Worm (Caenorhabditis elegans) whole organism, dauer: ENCODE data around the gene T01H3.2.

ENCODE experiments used
- unc-62 ChIP-seq: sonication (generic microtip); optimal IDR thresholded peaks from 2 replicates; lab custom pipeline; 2017; ENCODE audit warnings: missing biosample characterization, missing genetic modification reagents, missing genetic modification characterization

Gene T01H3.2

DNA sequence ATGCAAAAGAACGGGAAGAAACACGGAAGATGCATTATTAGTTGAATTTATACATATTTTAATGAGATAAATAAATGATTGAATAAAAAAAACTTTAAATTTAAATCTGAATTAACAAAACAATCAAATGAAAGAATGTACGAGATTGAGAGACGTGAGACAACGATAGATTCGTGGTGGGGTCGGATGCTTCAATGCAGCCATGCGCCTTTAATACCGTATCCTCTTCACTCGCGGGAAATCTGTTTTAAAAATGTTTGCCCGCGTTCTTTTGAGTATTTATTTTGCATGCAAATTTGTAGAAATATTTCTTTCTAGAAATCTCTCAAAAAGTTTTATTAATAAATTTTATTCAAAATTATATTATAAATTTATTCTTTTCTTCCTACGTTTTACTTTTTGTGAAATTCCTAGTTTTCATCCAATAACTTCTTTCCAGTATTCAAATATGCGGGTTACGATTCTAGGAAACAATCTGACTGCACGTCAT lies 2.6 kb upstream of the T01H3.2 start, which contains the start of gene perm-1:
Gene perm-1 (plus strand): TSS at position 440 of the 490 bp plus-strand sequence.
- TF ChIP-seq unc-62, result no peak

DNA sequence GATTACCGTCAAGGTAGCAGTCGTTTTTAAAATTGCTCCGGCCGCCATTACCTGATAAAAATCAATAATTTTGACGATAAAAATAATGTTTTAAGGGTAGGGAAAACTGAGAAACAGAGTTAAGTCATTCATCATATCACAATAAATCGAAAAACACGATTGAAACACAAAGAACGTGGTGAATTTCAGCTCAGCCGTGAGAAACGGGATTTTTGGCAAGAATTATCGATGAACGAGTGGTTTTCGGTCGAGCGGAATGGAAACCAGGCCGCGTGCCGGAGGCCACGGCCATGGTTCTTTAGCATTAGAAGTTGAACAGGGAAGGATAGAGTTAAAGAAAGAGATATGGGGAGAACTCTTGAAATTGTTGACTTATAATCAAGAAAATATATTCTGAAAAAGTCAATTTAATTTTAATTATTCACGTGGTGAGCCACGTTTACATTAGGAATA lies 1.5 kb upstream of the T01H3.2 start, which contains the start of the genes vha-4 and T01H3.5:
Gene vha-4 (minus strand): TSS at position 51 of the 453 bp plus-strand sequence.
Gene T01H3.5 (plus strand): TSS at position 351 of the 453 bp plus-strand sequence.
- TF ChIP-seq unc-62, result no peak

DNA sequence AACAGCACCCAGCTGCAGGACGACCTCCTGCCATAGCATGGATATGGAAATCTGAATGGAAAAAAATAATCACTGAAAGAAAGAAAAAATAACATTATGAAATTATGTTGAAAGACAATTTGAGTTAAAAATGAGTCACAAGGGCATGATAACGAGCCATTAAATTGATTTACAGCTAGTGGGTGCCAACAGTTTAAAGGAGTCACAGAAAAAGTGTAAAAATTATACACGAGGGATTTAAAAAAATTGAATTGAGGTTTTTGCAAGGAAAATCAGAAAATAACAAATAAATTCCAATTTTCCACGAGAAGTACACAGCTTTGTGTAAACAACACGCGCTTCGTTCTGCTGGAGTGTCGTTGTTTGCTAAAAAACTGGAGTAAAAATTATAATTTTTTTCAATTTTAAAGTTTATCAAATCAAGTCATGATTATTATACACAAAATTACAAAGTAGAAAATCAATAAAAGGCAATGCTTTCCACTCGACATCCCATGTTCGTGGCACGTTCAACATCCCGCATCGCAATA lies 3.9 kb downstream of the T01H3.2 start, which contains the start of gene T01H3.3:
Gene T01H3.3 (minus strand): TSS at position 51 of the 530 bp plus-strand sequence.
- TF ChIP-seq unc-62, result no peak

DNA sequence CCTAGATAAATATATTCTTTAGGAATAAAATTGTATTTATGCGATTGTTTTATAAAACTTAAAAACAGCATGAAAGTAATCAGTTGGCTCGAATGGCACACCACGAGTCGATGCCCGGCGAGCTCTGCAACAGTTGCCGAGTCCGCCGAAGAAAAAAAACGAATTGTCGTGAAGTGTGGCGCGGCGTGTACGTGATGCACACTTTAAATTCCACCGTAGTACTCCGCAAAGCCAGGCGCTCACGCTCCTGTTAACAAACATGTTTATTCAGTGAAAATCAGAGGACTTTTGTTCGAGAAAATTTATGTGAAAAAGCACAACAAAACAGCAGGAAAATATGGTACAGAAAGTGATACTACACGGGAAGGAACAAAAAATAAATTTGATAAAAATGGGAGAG lies 7.2 kb downstream of the T01H3.2 start:
- no peak for TF ChIP-seq unc-62

DNA sequence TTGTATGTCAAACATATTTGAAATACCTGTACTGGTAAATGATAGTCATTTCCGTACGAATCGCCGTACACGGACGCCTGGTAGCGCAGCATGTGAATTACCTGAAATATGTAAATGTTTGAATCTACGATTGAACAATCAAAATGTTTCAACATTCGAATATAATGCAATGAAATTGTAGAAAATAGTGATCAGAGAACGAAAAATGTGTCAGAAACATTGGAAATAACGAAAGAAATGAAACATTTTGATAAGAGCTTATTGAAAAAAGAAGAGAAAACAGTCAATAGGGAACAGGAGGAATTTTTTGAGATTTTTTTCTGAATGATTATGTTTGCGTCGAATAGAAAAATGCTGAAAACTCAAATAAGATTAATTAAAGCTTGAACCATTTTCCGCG lies 7.7 kb downstream of the T01H3.2 start, which contains the start of gene ztf-17:
Gene ztf-17 (minus strand): TSS at position 101 of the 400 bp plus-strand sequence.
- no peak for TF ChIP-seq unc-62

DNA sequence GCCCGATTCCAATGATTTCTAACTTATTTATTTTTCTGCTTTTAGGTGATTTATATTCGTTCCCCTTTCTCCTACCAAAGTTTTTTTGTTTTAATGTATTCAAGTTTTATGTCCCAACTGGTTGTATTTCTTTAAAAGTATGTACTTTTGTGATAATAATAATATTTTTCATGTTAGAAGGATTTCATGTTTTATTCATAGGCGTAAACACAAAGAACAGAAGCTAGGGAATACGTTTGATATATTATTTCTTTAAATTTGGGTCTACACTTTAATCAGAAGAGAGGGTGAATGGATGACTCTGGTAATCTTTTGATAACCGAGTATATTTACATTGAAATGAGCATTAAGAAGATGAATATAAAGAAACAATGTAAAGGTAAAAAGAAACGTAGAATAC lies 11.7 kb downstream of the T01H3.2 start:
- no peak for TF ChIP-seq unc-62

DNA sequence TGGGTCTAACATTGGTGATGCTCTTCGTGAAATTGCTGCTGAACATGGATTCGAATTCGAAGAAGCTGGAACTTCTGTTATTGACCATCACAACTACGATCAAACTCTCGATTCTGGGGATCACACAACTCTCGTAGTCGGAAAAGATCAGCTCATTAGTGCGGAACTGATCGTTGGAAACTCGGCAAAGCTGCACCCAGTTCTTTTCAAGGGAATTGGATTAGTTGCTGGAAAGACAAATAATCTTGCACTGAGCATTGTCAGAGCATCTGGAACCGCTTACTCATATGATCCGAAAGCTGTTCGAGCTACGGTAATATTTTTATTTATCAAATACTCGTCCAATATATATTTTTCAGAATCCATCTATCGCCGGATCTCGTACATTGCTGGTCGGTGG lies 12.9 kb downstream of the T01H3.2 start:
- no peak for TF ChIP-seq unc-62

DNA sequence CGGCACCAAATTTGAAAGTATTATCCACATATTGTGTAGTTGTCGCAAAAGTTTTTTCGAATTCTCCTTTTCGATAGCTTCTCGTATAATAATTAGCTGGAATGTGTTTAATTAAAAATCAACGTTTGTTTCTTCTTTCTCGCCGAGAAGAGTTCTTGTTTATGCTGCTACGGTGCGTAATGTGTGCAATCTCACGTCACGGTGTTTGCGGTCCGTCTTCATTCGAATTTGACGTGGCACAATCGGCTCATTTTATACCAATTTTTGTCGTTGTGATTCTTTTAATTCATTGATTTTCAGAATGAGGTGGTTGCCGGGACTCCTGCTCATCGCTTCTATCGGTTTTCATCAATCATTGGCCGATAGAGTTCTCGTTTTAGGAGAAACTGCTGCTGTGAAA lies 13.6 kb downstream of the T01H3.2 start, which contains the start of gene ostb-1:
Gene ostb-1 (plus strand): TSS at position 301 of the 400 bp plus-strand sequence.
- no peak for TF ChIP-seq unc-62

DNA sequence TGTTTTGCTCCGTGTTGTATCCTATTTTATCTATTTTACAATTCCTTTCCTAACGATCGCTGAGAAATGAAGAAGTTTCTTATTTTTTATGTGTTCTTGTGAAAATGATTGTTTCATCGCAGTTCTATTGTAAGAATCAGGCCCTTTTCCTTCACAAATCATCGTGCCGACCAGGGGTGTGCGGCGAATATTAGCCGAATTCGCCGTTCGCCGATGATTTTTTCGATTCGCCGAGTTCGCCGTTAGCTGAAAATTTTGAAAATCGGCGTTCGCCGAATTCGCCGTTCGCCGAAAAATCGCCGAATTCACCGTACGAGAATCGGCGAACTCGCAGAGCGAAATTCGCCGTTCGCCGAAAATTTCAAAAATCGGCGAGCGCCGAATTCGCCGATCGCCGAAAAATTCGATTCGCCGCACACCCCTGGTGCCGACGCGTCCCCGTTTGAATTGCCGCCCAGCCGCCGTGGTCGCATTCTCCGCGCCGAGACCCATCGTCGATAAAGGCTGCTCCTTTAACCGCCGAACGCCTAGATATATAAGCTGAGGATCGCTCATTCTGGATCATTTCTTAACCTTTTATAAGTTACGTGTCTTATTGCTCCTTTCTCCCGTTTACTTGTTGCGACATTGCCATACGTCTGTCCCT lies 14.2 kb downstream of the T01H3.2 start:
- no peak for TF ChIP-seq unc-62

DNA sequence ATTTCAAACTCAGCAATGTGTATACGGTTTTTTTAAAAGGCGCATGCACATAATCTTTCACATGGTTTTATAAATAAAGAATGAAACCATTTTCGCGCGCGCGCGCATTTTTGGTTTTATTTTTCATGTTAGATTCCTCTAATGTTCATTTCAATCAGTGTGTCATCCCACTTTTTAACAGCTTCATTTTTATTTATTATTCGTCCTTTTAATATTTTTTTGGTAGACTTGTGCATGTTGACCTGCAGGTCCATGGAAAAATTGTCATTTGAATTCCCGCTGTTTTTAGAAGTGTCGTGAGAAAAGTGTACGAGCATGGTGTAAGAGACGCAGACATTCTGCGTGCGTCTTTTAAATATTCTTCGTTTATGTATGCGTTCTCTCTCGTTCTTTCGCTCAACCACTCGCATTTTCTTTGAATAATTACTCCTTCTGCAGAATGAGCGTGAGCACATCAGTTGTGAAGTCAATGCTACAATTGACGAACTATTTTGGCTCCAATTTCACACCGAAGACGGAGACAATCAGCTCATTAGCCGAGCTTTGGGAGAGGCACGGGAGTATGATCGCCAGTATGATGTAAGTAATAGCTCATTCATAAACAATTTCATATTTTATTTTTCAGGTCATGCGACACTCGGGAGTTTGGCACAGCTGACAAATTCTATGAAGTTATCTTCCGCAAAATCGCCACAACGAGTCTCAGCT lies 17.4 kb downstream of the T01H3.2 start, which contains the start of gene lin-5:
Gene lin-5 (plus strand): TSS at position 354 of the 708 bp plus-strand sequence.
- no peak for TF ChIP-seq unc-62

DNA sequence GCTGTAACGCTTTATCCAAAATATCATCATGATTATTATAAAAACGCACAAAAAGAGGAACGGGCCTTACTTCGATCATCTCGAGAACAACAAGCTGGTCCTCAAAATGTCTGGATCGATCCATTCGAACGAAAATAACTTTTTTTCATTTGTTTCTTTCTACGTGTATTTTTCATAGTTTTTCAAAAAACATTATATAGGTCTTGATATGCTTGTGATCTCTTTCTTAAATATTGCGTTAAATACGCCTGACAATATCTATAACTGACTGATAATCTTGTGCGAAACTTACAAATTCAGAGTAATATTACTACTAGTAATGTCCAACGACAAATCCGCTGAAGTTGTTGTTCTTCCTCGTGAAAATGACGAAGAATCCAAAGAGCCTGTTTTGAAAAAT lies 19.7 kb downstream of the T01H3.2 start, which contains the start of gene sds-22:
Gene sds-22 (plus strand): TSS at position 301 of the 400 bp plus-strand sequence.
- TF ChIP-seq unc-62, result no peak

DNA sequence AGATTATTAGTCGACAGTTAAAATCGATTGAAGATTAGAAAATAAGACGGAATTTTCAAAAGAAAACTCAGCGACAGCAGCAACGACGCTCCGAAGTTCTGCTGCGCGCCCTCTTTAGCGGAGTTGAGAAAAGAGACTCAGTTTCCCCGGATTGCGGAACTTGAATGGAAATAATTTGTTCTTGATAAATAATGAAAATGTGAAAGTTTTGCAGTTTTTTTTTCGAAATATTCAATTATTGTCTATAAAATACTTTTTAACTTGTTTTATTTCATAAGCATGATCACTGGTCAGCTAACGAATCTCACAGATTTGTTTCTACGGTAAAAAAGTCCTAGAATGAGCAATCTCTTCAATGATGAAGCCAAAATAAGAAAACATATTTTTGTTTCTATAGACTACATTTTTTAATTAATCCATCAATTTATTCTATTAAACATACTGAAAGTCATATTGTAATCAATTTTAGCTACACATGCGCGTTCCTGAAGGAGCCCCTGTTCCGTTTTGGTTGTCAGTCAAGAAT lies 20.2 kb downstream of the T01H3.2 start, which contains the start of the genes cec-3 and T09A5.15:
Gene cec-3 (minus strand): TSS at position 116 of the 526 bp plus-strand sequence.
Gene T09A5.15 (plus strand): TSS at position 476 of the 526 bp plus-strand sequence.
- no peak for TF ChIP-seq unc-62

DNA sequence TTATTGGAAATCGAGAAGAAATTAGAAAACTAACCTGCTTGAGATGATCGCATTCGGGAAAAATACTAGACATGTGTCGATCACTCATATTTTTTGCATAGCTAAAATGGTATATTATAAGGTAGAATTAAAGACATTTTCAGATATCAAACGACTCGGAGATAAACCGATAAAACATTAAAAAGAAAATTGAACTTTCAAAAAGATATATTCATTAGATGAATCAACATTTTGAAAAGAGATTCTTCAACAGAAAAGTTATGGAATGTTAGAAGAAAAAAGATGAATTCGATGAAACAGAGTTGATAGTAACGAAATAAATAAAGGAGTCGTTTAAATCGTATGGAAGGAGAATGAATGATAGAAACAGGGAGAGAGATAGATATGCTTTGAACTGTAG lies 22.2 kb downstream of the T01H3.2 start, which contains the start of gene mdmh-35:
Gene mdmh-35 (minus strand): TSS at position 101 of the 400 bp plus-strand sequence.
- no peak for TF ChIP-seq unc-62

DNA sequence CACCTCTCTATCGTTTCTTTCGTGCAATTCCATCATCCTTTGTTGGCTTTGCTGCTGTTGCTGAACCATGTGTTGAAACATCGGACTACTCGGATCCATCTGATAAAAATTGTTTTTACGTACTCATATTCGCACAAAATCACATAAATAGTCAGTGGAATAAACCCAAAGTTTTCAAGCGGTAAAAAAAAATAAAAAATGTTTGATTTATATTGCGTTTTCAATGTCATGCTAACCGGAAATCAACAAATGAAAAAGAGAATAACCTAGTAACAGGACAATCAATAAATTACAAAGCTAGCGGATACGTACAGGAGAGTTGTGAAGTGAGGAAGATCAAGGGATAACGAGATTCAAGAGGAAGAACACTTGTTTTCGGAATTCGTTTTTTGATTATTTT lies 22.9 kb downstream of the T01H3.2 start, which contains the start of gene mdt-10:
Gene mdt-10 (minus strand): TSS at position 101 of the 400 bp plus-strand sequence.
- no peak for TF ChIP-seq unc-62

DNA sequence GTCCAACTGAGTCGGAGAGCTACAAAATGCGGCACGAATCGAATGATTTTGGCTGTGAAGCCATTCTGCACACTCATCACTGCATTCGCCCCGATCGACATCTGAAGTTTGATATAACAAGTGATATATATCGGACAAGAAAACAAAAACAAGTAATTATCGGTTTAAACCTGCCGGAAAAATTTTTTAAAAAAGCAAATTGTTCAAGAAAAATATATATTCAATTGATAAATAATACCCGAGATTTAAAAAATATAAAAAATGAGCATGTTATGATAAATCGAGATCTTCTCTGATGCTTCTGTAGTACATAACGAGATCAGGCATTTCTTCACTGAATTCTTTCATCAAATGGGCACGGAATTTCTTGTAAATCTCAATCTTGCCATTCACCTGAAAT lies 24.1 kb downstream of the T01H3.2 start, which contains the start of gene T09A5.5:
Gene T09A5.5 (minus strand): TSS at position 101 of the 400 bp plus-strand sequence.
- TF ChIP-seq unc-62, result no peak

DNA sequence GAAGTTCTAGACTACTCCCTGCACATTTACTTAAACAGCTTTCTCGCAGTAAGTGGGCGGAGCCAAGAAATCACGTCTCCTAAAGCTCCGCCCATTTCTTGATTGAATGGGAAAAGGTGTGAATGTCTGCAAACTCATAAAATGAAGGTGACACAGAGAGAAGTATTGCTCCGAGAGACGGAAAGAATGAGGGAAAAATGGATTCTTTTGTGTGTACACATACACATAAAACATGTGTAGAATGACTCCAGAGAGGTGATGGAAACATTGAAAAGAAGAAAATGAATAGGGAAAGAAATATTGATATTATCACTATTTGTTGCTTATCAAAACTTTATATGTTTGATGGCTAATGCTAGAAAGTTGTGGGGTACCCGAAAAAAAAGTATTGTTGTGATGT lies 26.3 kb downstream of the T01H3.2 start:
- no peak for TF ChIP-seq unc-62
